Fruit fly (Drosophila melanogaster) whole organism, embryonic: ENCODE results near the gene CG7387.

Experiments used
- CG10274 ChIP-seq: fragments of 200-800 bp; sonication (Bioruptor generic); optimal IDR thresholded peaks from 3 replicates; lab custom pipeline; 2017; ENCODE audit warnings: missing biosample characterization, mild to moderate bottlenecking, missing genetic modification characterization
- CG10366 ChIP-seq: fragments of 200-800 bp; sonication (Bioruptor generic); IDR thresholded peaks from 2 replicates; pipeline ENCODE4 v1.3.6; 2022; ENCODE audit warnings: missing biosample characterization, missing genetic modification characterization
- CG10543 ChIP-seq: fragments of 200-800 bp; sonication (Bioruptor generic); optimal IDR thresholded peaks from 3 replicates; lab custom pipeline; 2017; ENCODE audit warnings: missing biosample characterization, mild to moderate bottlenecking, missing genetic modification characterization, moderate library complexity
- CG11723 ChIP-seq: fragments of 200-800 bp; sonication (Bioruptor generic); optimal IDR thresholded peaks from 2 replicates; lab custom pipeline; 2017; ENCODE audit warnings: missing biosample characterization, mild to moderate bottlenecking, missing genetic modification characterization
- CG13894 ChIP-seq: fragments of 200-800 bp; sonication (Bioruptor generic); optimal IDR thresholded peaks from 3 replicates; lab custom pipeline; 2018; ENCODE audit warnings: missing biosample characterization, mild to moderate bottlenecking, missing genetic modification characterization, moderate library complexity
- CG17328 ChIP-seq: fragments of 200-800 bp; sonication (Bioruptor generic); IDR thresholded peaks from 2 replicates; pipeline ENCODE4 v1.3.6; 2022; ENCODE audit warnings: missing biosample characterization, missing genetic modification characterization
- CG17359 ChIP-seq: fragments of 200-800 bp; sonication (Bioruptor generic); optimal IDR thresholded peaks from 3 replicates; lab custom pipeline; 2018; ENCODE audit warnings: missing biosample characterization, mild to moderate bottlenecking, missing genetic modification characterization, moderate library complexity
- CG17361 ChIP-seq: fragments of 200-800 bp; sonication (Bioruptor generic); IDR thresholded peaks from 3 replicates; pipeline ENCODE4 v1.3.6; 2022; ENCODE audit warnings: missing biosample characterization, missing genetic modification characterization
- CG31441 ChIP-seq: fragments of 200-800 bp; sonication (Bioruptor generic); IDR thresholded peaks from 2 replicates; pipeline ENCODE4 v1.3.6; 2022; ENCODE audit warnings: missing biosample characterization, missing genetic modification characterization
- CG34376 ChIP-seq: fragments of 200-800 bp; sonication (Bioruptor generic); optimal IDR thresholded peaks from 2 replicates; lab custom pipeline; 2018; ENCODE audit warnings: missing biosample characterization, mild to moderate bottlenecking, missing genetic modification characterization
- CG3847 ChIP-seq: fragments of 200-800 bp; sonication (Bioruptor generic); IDR thresholded peaks from 2 replicates; pipeline ENCODE4 v1.3.6; 2022; ENCODE audit warnings: missing biosample characterization, missing genetic modification characterization
- CG4730 ChIP-seq: fragments of 200-800 bp; sonication (Bioruptor generic); IDR thresholded peaks from 2 replicates; pipeline ENCODE4 v1.3.6; 2022; ENCODE audit warnings: missing biosample characterization, missing genetic modification characterization
- CG6654 ChIP-seq: fragments of 200-800 bp; sonication (Bioruptor generic); optimal IDR thresholded peaks from 2 replicates; lab custom pipeline; 2017; ENCODE audit warnings: missing biosample characterization, mild to moderate bottlenecking, missing genetic modification characterization
- CG6683 ChIP-seq: fragments of 200-800 bp; sonication (Bioruptor generic); optimal IDR thresholded peaks from 2 replicates; lab custom pipeline; 2017; ENCODE audit warnings: missing biosample characterization, mild to moderate bottlenecking, missing genetic modification characterization, missing genetic modification reagents
- CG6689 ChIP-seq: fragments of 200-800 bp; sonication (Bioruptor generic); IDR thresholded peaks from 2 replicates; pipeline ENCODE4 v1.3.6; 2022; ENCODE audit warnings: missing biosample characterization, missing genetic modification characterization
- CG6854 ChIP-seq: fragments of 200-800 bp; sonication (Bioruptor generic); optimal IDR thresholded peaks from 3 replicates; lab custom pipeline; 2017; ENCODE audit warnings: missing biosample characterization, mild to moderate bottlenecking, missing genetic modification characterization
- CG7839 ChIP-seq: fragments of 200-800 bp; sonication (Bioruptor generic); optimal IDR thresholded peaks from 3 replicates; lab custom pipeline; 2018; ENCODE audit warnings: missing biosample characterization, mild to moderate bottlenecking, missing genetic modification characterization, moderate library complexity
- CG7963 ChIP-seq: fragments of 200-800 bp; sonication (Bioruptor generic); IDR thresholded peaks from 3 replicates; pipeline ENCODE4 v1.3.6; 2022; ENCODE audit warnings: missing biosample characterization, missing genetic modification characterization; ENCODE audit not compliant: partially characterized antibody
- Dad ChIP-seq: fragments of 200-800 bp; sonication (Bioruptor generic); optimal IDR thresholded peaks from 3 replicates; lab custom pipeline; 2016; ENCODE audit warnings: missing biosample characterization, missing genetic modification characterization
- E2f2 ChIP-seq: fragments of 200-800 bp; sonication (Bioruptor generic); IDR thresholded peaks from 2 replicates; pipeline ENCODE4 v1.3.6; 2022; ENCODE audit warnings: missing biosample characterization, missing genetic modification characterization
- Eip74EF ChIP-seq, 2 experiments: fragments of 200-800 bp in 1 of 2; fragments of >200 bp in 1 of 2; sonication (Bioruptor generic) in 1 of 2; optimal IDR thresholded peaks; 2 replicates each; lab custom pipeline; 2017 to 2019; ENCODE audit warnings: missing biosample characterization in 2 of 2, missing genetic modification characterization in 2 of 2, mild to moderate bottlenecking in 1 of 2, moderate library complexity in 1 of 2
- Gsc ChIP-seq: fragments of 200-800 bp; sonication (Bioruptor generic); IDR thresholded peaks from 2 replicates; pipeline ENCODE4 v1.3.6; 2022; ENCODE audit warnings: missing biosample characterization, missing genetic modification characterization
- H15 ChIP-seq: fragments of 200-800 bp; sonication (Bioruptor generic); IDR thresholded peaks from 3 replicates; pipeline ENCODE4 v1.3.6; 2022; ENCODE audit warnings: missing biosample characterization, missing genetic modification characterization
- NC2α ChIP-seq: fragments of 200-800 bp; sonication (Bioruptor generic); optimal IDR thresholded peaks from 2 replicates; lab custom pipeline; 2016; ENCODE audit warnings: missing biosample characterization, missing genetic modification characterization
- NfI ChIP-seq: fragments of 200-800 bp; sonication (Bioruptor generic); optimal IDR thresholded peaks from 3 replicates; lab custom pipeline; 2018; ENCODE audit warnings: missing biosample characterization, mild to moderate bottlenecking, missing genetic modification characterization, moderate library complexity
- Opbp ChIP-seq: fragments of 200-800 bp; sonication (Bioruptor generic); IDR thresholded peaks from 3 replicates; pipeline ENCODE4 v1.3.6; 2022; ENCODE audit warnings: missing biosample characterization, missing genetic modification characterization; ENCODE audit not compliant: partially characterized antibody
- Ptx1 ChIP-seq: fragments of 200-800 bp; sonication (Bioruptor generic); IDR thresholded peaks from 2 replicates; pipeline ENCODE4 v1.3.6; 2022; ENCODE audit warnings: missing biosample characterization, missing genetic modification characterization
- Rfx ChIP-seq: fragments of 200-800 bp; sonication (Bioruptor generic); IDR thresholded peaks from 2 replicates; pipeline ENCODE4 v1.3.6; 2022; ENCODE audit warnings: missing biosample characterization, missing genetic modification characterization
- Sox102F ChIP-seq: fragments of 200-800 bp; sonication (Bioruptor generic); optimal IDR thresholded peaks from 2 replicates; lab custom pipeline; 2018; ENCODE audit warnings: missing biosample characterization, mild to moderate bottlenecking, missing genetic modification characterization, moderate library complexity
- Trl ChIP-seq, 3 experiments: fragments of >200 bp in 2 of 3; fragments of 200-800 bp in 1 of 3; sonication (Bioruptor generic) in 1 of 3; optimal IDR thresholded peaks; 2 replicates in 1 of 3; 3 replicates in 2 of 3; lab custom pipeline; 2016 to 2017; ENCODE audit warnings: missing biosample characterization in 1 of 3, missing genetic modification characterization in 1 of 3
- ase ChIP-seq: fragments of 200-800 bp; sonication (Bioruptor generic); IDR thresholded peaks from 3 replicates; pipeline ENCODE4 v1.3.6; 2022; ENCODE audit warnings: missing biosample characterization, missing genetic modification characterization
- ash1 ChIP-seq: fragments of 200-800 bp; sonication (Bioruptor generic); optimal IDR thresholded peaks from 2 replicates; lab custom pipeline; 2018; ENCODE audit warnings: missing biosample characterization, mild to moderate bottlenecking, missing genetic modification characterization
- cato ChIP-seq: fragments of 200-800 bp; sonication (Bioruptor generic); optimal IDR thresholded peaks from 2 replicates; lab custom pipeline; 2016; ENCODE audit warnings: missing biosample characterization, missing genetic modification characterization, borderline replicate concordance
- fd64A ChIP-seq: fragments of 200-800 bp; sonication (Bioruptor generic); optimal IDR thresholded peaks from 3 replicates; lab custom pipeline; 2018; ENCODE audit warnings: missing biosample characterization, mild to moderate bottlenecking, missing genetic modification characterization
- gsb ChIP-seq: fragments of 200-800 bp; sonication (Bioruptor generic); IDR thresholded peaks from 2 replicates; pipeline ENCODE4 v1.3.6; 2022; ENCODE audit warnings: missing biosample characterization, missing genetic modification characterization
- her ChIP-seq: fragments of 200-800 bp; sonication (Bioruptor generic); optimal IDR thresholded peaks from 2 replicates; lab custom pipeline; 2016; ENCODE audit warnings: missing biosample characterization, missing genetic modification characterization
- maf-S ChIP-seq: fragments of 200-800 bp; sonication (Bioruptor generic); optimal IDR thresholded peaks from 2 replicates; lab custom pipeline; 2016; ENCODE audit warnings: missing biosample characterization, missing genetic modification characterization
- org-1 ChIP-seq: fragments of 200-800 bp; sonication (Bioruptor generic); optimal IDR thresholded peaks from 2 replicates; lab custom pipeline; 2017; ENCODE audit warnings: missing biosample characterization, missing genetic modification characterization
- pfk ChIP-seq: fragments of 200-800 bp; sonication (Bioruptor generic); optimal IDR thresholded peaks from 2 replicates; lab custom pipeline; 2018; ENCODE audit warnings: missing biosample characterization, mild to moderate bottlenecking, missing genetic modification characterization, moderate library complexity
- prd ChIP-seq, 3 experiments: fragments of >200 bp in 2 of 3; fragments of 200-800 bp in 1 of 3; sonication (Bioruptor generic) in 1 of 3; optimal IDR thresholded peaks in 2 of 3; IDR thresholded peaks in 1 of 3; 2 replicates in 2 of 3; 3 replicates in 1 of 3; pipeline versions ENCODE4 v1.3.6 to Lab custom; 2017 to 2022; ENCODE audit warnings: missing biosample characterization in 1 of 3, missing genetic modification characterization in 1 of 3
- psq ChIP-seq: fragments of 200-800 bp; sonication (Bioruptor generic); optimal IDR thresholded peaks from 2 replicates; lab custom pipeline; 2017; ENCODE audit warnings: missing biosample characterization, missing genetic modification characterization
- sens-2 ChIP-seq: fragments of 200-800 bp; sonication (Bioruptor generic); IDR thresholded peaks from 2 replicates; pipeline ENCODE4 v1.3.6; 2022; ENCODE audit warnings: missing biosample characterization, missing genetic modification characterization
- sob ChIP-seq: fragments of 200-800 bp; sonication (Bioruptor generic); IDR thresholded peaks from 2 replicates; pipeline ENCODE4 v1.3.6; 2022; ENCODE audit warnings: missing biosample characterization, missing genetic modification characterization
- toy ChIP-seq: fragments of 200-800 bp; sonication (Bioruptor generic); IDR thresholded peaks from 2 replicates; pipeline ENCODE4 v1.3.6; 2022; ENCODE audit warnings: missing biosample characterization, missing genetic modification characterization
- ttk ChIP-seq: fragments of 200-800 bp; sonication (Bioruptor generic); IDR thresholded peaks from 2 replicates; pipeline ENCODE4 v2.1.2; 2022; ENCODE audit warnings: missing biosample characterization, missing genetic modification characterization
- unpg ChIP-seq: fragments of 200-800 bp; sonication (Bioruptor generic); optimal IDR thresholded peaks from 3 replicates; lab custom pipeline; 2018; ENCODE audit warnings: missing biosample characterization, mild to moderate bottlenecking, missing genetic modification characterization, moderate library complexity

Gene CG7387

dm6 chr3L:8185263-8186227 lies 7.4 kb downstream of the CG7387 start (continued):
- TF ChIP-seq org-1 (GFP tag; lab: Kevin White, UChicago): no peak
- TF ChIP-seq CG17328 (GFP tag; lab: Robert Waterston, UW): no peak
- TF ChIP-seq CG6683 (GFP tag; lab: Kevin White, UChicago): peak; percentile 11
- peak; percentile 41; the same call in 1 of the 2 replicates for TF ChIP-seq CG10366 (GFP tag; lab: Robert Waterston, UW)
- peak; percentile 8 for TF ChIP-seq CG10274 (GFP tag; lab: Kevin White, UChicago)
- peak; percentile 42; the same call in 1 of the 2 replicates for TF ChIP-seq sob (GFP tag; lab: Robert Waterston, UW)
- no peak for TF ChIP-seq H15 (GFP tag; lab: Robert Waterston, UW)
- TF ChIP-seq CG7839 (tag; lab: Kevin White, UChicago): peak; percentile 58
- TF ChIP-seq CG13894: no peak
- peak; percentile 42; the same call in 1 of the 2 replicates for TF ChIP-seq CG4730 (GFP tag; lab: Robert Waterston, UW)
- peak; percentile 2 for TF ChIP-seq CG6654
- peak; percentile 51 for TF ChIP-seq CG31441 (GFP tag; lab: Robert Waterston, UW)
- no peak for TF ChIP-seq Trl (optimal IDR thresholded peaks at IDR 0.05; lab: Kevin White, UChicago)
- TF ChIP-seq Trl (GFP tag; optimal IDR thresholded peaks at IDR 0.05; lab: Kevin White, UChicago): no peak
- TF ChIP-seq sens-2 (GFP tag; lab: Robert Waterston, UW): peak; percentile 86
- peak; percentile 97 for TF ChIP-seq CG34376 (GFP tag; lab: Kevin White, UChicago)
- TF ChIP-seq Ptx1: peak; percentile 74
- peak in 1 of 2 experiments; percentile 27 for TF ChIP-seq Eip74EF (GFP tag; optimal IDR thresholded peaks at IDR 0.05; lab: Kevin White, UChicago)
- TF ChIP-seq Gsc (GFP tag; lab: Robert Waterston, UW): peak; percentile 30; the same call in 1 of the 2 replicates
- 0 out of 2 replicates have a peak, but pooled peaks have one; percentile 37 for TF ChIP-seq Rfx (GFP tag; lab: Robert Waterston, UW)
- TF ChIP-seq toy (GFP tag; lab: Robert Waterston, UW): no peak
- TF ChIP-seq NC2α: no peak
- peak; percentile 23; the same call in 1 of the 2 replicates for TF ChIP-seq CG3847 (GFP tag; lab: Robert Waterston, UW)
- peak; percentile 43 for TF ChIP-seq CG17359
- no peak for TF ChIP-seq ttk
- peak; percentile 38 for TF ChIP-seq unpg (GFP tag; lab: Kevin White, UChicago)
- 0 out of 3 replicates have a peak, but pooled peaks have one; percentile 37 for TF ChIP-seq ase (GFP tag; lab: Robert Waterston, UW)
- no peak for TF ChIP-seq psq (GFP tag; lab: Kevin White, UChicago)
- TF ChIP-seq pfk: no peak
- TF ChIP-seq CG10543: peak; percentile 92
- TF ChIP-seq NfI (GFP tag; lab: Kevin White, UChicago): peak; percentile 24
- TF ChIP-seq her: peak; percentile 2
- peak; percentile 46 for TF ChIP-seq CG6689 (GFP tag; lab: Robert Waterston, UW)
- no peak for TF ChIP-seq Dad (GFP tag; lab: Kevin White, UChicago)
- no peak for TF ChIP-seq CG7963
- TF ChIP-seq maf-S (GFP tag; lab: Kevin White, UChicago): peak; percentile 23
- TF ChIP-seq Opbp: no peak
- peak; percentile 62 for TF ChIP-seq Sox102F (GFP tag; lab: Kevin White, UChicago)
- TF ChIP-seq CG6854 (GFP tag; lab: Kevin White, UChicago): peak; percentile 38
- TF ChIP-seq gsb: peak; percentile 47; the same call in 1 of the 2 replicates
- no peak for TF ChIP-seq prd (optimal IDR thresholded peaks at IDR 0.05; lab: Kevin White, UChicago)
- TF ChIP-seq prd (GFP tag; IDR thresholded peaks at IDR 0.05; lab: Robert Waterston, UW): peak; percentile 60
- no peak for TF ChIP-seq cato (GFP tag; lab: Kevin White, UChicago)
- TF ChIP-seq ash1 (GFP tag; lab: Kevin White, UChicago): no peak
- 0 out of 3 replicates have a peak, but pooled peaks have one; percentile 45 for TF ChIP-seq CG17361 (GFP tag; lab: Robert Waterston, UW)
- TF ChIP-seq CG11723: no peak
- TF ChIP-seq fd64A: peak; percentile 5
- TF ChIP-seq E2f2 (GFP tag; lab: Robert Waterston, UW): no peak; the same call in 1 of the 2 replicates
